Fruit fly (Drosophila melanogaster) whole organism, prepupa: ENCODE measurements around the gene CG5645.

Experiments
- Blimp-1 ChIP-seq: fragments of 200-800 bp; sonication (Bioruptor generic); optimal IDR thresholded peaks from 3 replicates; lab custom pipeline; 2017; ENCODE audit warnings: missing biosample characterization, missing genetic modification characterization, mild to moderate bottlenecking, moderate library complexity, missing genetic modification reagents
- CG10631 ChIP-seq: fragments of 200-800 bp; sonication (Bioruptor generic); optimal IDR thresholded peaks from 2 replicates; lab custom pipeline; 2016; ENCODE audit warnings: missing biosample characterization, missing genetic modification characterization
- CG10669 ChIP-seq: fragments of 200-800 bp; sonication (Bioruptor generic); optimal IDR thresholded peaks from 3 replicates; lab custom pipeline; 2018; ENCODE audit warnings: missing biosample characterization, mild to moderate bottlenecking, missing genetic modification characterization, moderate library complexity
- CG11294 ChIP-seq: fragments of 200-800 bp; sonication (Bioruptor generic); IDR thresholded peaks from 2 replicates; pipeline ENCODE4 v1.3.6; 2022; ENCODE audit warnings: missing biosample characterization, missing genetic modification characterization
- CG11762 ChIP-seq: fragments of 200-800 bp; sonication (Bioruptor generic); optimal IDR thresholded peaks from 3 replicates; lab custom pipeline; 2016; ENCODE audit warnings: missing biosample characterization, missing genetic modification characterization; ENCODE audit not compliant: insufficient read depth
- CG11902 ChIP-seq: fragments of 200-800 bp; sonication (Bioruptor generic); optimal IDR thresholded peaks from 3 replicates; lab custom pipeline; 2016; ENCODE audit warnings: missing biosample characterization, missing genetic modification characterization
- CG15336 ChIP-seq: fragments of 200-800 bp; sonication (Bioruptor generic); IDR thresholded peaks from 2 replicates; pipeline ENCODE4 v1.3.6; 2022; ENCODE audit warnings: missing biosample characterization, missing genetic modification characterization
- CG1621 ChIP-seq: fragments of 200-800 bp; sonication (Bioruptor generic); optimal IDR thresholded peaks from 3 replicates; lab custom pipeline; 2018; ENCODE audit warnings: missing biosample characterization, mild to moderate bottlenecking, missing genetic modification characterization
- CG16779 ChIP-seq: fragments of 200-800 bp; sonication (Bioruptor generic); optimal IDR thresholded peaks from 3 replicates; lab custom pipeline; 2017; ENCODE audit warnings: missing biosample characterization, mild to moderate bottlenecking, missing genetic modification characterization
- CG3032 ChIP-seq: fragments of 200-800 bp; optimal IDR thresholded peaks from 2 replicates; lab custom pipeline; 2019; ENCODE audit warnings: missing biosample characterization, mild to moderate bottlenecking, missing genetic modification characterization, moderate library complexity
- CG31627 ChIP-seq: fragments of 200-800 bp; sonication (Bioruptor generic); optimal IDR thresholded peaks from 3 replicates; lab custom pipeline; 2016; ENCODE audit warnings: missing biosample characterization, missing genetic modification characterization
- CG32006 ChIP-seq: fragments of 200-800 bp; sonication (Bioruptor generic); optimal IDR thresholded peaks from 3 replicates; lab custom pipeline; 2017; ENCODE audit warnings: missing biosample characterization, mild to moderate bottlenecking, missing genetic modification characterization
- CG34406 ChIP-seq: fragments of 200-800 bp; sonication (Bioruptor generic); optimal IDR thresholded peaks from 3 replicates; lab custom pipeline; 2016; ENCODE audit warnings: missing biosample characterization, missing genetic modification characterization
- CG3919 ChIP-seq: fragments of 200-800 bp; sonication (Bioruptor generic); optimal IDR thresholded peaks from 3 replicates; lab custom pipeline; 2016; ENCODE audit warnings: missing biosample characterization, missing genetic modification characterization
- CG4318 ChIP-seq: fragments of 200-800 bp; sonication (Bioruptor generic); optimal IDR thresholded peaks from 3 replicates; lab custom pipeline; 2017; ENCODE audit warnings: missing biosample characterization, mild to moderate bottlenecking, missing genetic modification characterization
- CG6163 ChIP-seq: fragments of 200-800 bp; sonication (Bioruptor generic); IDR thresholded peaks from 3 replicates; pipeline ENCODE4 v1.3.6; 2022; ENCODE audit warnings: missing biosample characterization, missing genetic modification characterization
- CG6792 ChIP-seq: fragments of 200-800 bp; sonication (Bioruptor generic); optimal IDR thresholded peaks from 3 replicates; lab custom pipeline; 2016; ENCODE audit warnings: missing biosample characterization, missing genetic modification characterization
- CG6808 ChIP-seq: fragments of 200-800 bp; sonication (Bioruptor generic); optimal IDR thresholded peaks from 3 replicates; lab custom pipeline; 2017; ENCODE audit warnings: missing biosample characterization, missing genetic modification characterization, mild to moderate bottlenecking, moderate library complexity, missing genetic modification reagents
- CG6854 ChIP-seq: fragments of 200-800 bp; sonication (Bioruptor generic); optimal IDR thresholded peaks from 2 replicates; lab custom pipeline; 2017; ENCODE audit warnings: missing biosample characterization, mild to moderate bottlenecking, missing genetic modification characterization
- CG7368 ChIP-seq: fragments of 200-800 bp; sonication (Bioruptor generic); optimal IDR thresholded peaks from 3 replicates; lab custom pipeline; 2016; ENCODE audit warnings: missing biosample characterization, missing genetic modification characterization
- CG8319 ChIP-seq: fragments of 200-800 bp; sonication (Bioruptor generic); optimal IDR thresholded peaks from 3 replicates; lab custom pipeline; 2016; ENCODE audit warnings: missing biosample characterization, missing genetic modification characterization
- CG8632 ChIP-seq: fragments of 200-800 bp; sonication (Bioruptor generic); optimal IDR thresholded peaks from 3 replicates; lab custom pipeline; 2016; ENCODE audit warnings: missing biosample characterization, missing genetic modification characterization
- CG9139 ChIP-seq: fragments of 200-800 bp; sonication (Bioruptor generic); optimal IDR thresholded peaks from 3 replicates; lab custom pipeline; 2017; ENCODE audit warnings: missing biosample characterization, mild to moderate bottlenecking, missing genetic modification characterization
- Eip75B ChIP-seq: fragments of 200-800 bp; sonication (Bioruptor generic); optimal IDR thresholded peaks from 3 replicates; lab custom pipeline; 2016; ENCODE audit warnings: missing biosample characterization, missing genetic modification characterization
- Eip78C ChIP-seq: fragments of 200-800 bp; sonication (Bioruptor generic); peaks from one replicate; lab custom pipeline; 2016; ENCODE audit warnings: missing biosample characterization, missing genetic modification characterization
- Ets21C ChIP-seq: fragments of 200-800 bp; sonication (Bioruptor generic); optimal IDR thresholded peaks from 3 replicates; lab custom pipeline; 2016; ENCODE audit warnings: missing biosample characterization, missing genetic modification characterization
- Ets96B ChIP-seq: fragments of 200-800 bp; optimal IDR thresholded peaks from 2 replicates; lab custom pipeline; 2019; ENCODE audit warnings: missing biosample characterization, mild to moderate bottlenecking, missing genetic modification characterization, moderate library complexity
- Gug ChIP-seq: fragments of 200-800 bp; sonication (Bioruptor generic); IDR thresholded peaks from 2 replicates; pipeline ENCODE4 v1.3.6; 2022; ENCODE audit warnings: missing biosample characterization, missing genetic modification characterization
- Hr38 ChIP-seq: sonication (Bioruptor generic); optimal IDR thresholded peaks from 2 replicates; lab custom pipeline; 2016; ENCODE audit warnings: missing biosample characterization, missing genetic modification characterization
- Lpt ChIP-seq: fragments of 200-800 bp; sonication (Bioruptor generic); optimal IDR thresholded peaks from 3 replicates; lab custom pipeline; 2016; ENCODE audit warnings: missing biosample characterization, missing genetic modification characterization
- Met ChIP-seq: fragments of 200-800 bp; sonication (Bioruptor generic); optimal IDR thresholded peaks from 3 replicates; lab custom pipeline; 2016; ENCODE audit warnings: missing biosample characterization, missing genetic modification characterization
- OdsH ChIP-seq: fragments of 200-800 bp; sonication (Bioruptor generic); optimal IDR thresholded peaks from 3 replicates; lab custom pipeline; 2016; ENCODE audit warnings: missing biosample characterization, missing genetic modification characterization
- Smox ChIP-seq: fragments of 200-800 bp; sonication (Bioruptor generic); optimal IDR thresholded peaks from 3 replicates; lab custom pipeline; 2016; ENCODE audit warnings: missing biosample characterization, missing genetic modification characterization
- Sox14 ChIP-seq: fragments of 200-800 bp; sonication (Bioruptor generic); optimal IDR thresholded peaks from 3 replicates; lab custom pipeline; 2016; ENCODE audit warnings: missing biosample characterization, missing genetic modification characterization
- Sox15 ChIP-seq: fragments of 200-800 bp; sonication (Bioruptor generic); optimal IDR thresholded peaks from 3 replicates; lab custom pipeline; 2016; ENCODE audit warnings: missing biosample characterization, missing genetic modification characterization
- cyc ChIP-seq: fragments of 200-800 bp; sonication (Bioruptor generic); optimal IDR thresholded peaks from 3 replicates; lab custom pipeline; 2016; ENCODE audit warnings: missing biosample characterization, missing genetic modification characterization
- dac ChIP-seq: fragments of 200-800 bp; sonication (Bioruptor generic); optimal IDR thresholded peaks from 2 replicates; lab custom pipeline; 2017; ENCODE audit warnings: missing biosample characterization, mild to moderate bottlenecking, missing genetic modification characterization
- dsx ChIP-seq: fragments of 200-800 bp; optimal IDR thresholded peaks from 3 replicates; lab custom pipeline; 2019; ENCODE audit warnings: missing biosample characterization, mild to moderate bottlenecking, missing genetic modification characterization, moderate library complexity; ENCODE audit not compliant: poor library complexity, severe bottlenecking
- eg ChIP-seq: fragments of 200-800 bp; sonication (Bioruptor generic); IDR thresholded peaks from 3 replicates; pipeline ENCODE4 v1.3.6; 2022; ENCODE audit warnings: missing biosample characterization, missing genetic modification characterization
- fd85E ChIP-seq: fragments of 200-800 bp; sonication (Bioruptor generic); optimal IDR thresholded peaks from 3 replicates; lab custom pipeline; 2016; ENCODE audit warnings: missing biosample characterization, missing genetic modification characterization
- fkh ChIP-seq: fragments of 200-800 bp; sonication (Bioruptor generic); optimal IDR thresholded peaks from 3 replicates; lab custom pipeline; 2017; ENCODE audit warnings: missing biosample characterization, mild to moderate bottlenecking, missing genetic modification characterization, moderate library complexity
- lz ChIP-seq: fragments of 200-800 bp; sonication (Bioruptor generic); optimal IDR thresholded peaks from 3 replicates; lab custom pipeline; 2016; ENCODE audit warnings: missing biosample characterization, missing genetic modification characterization
- net ChIP-seq: fragments of 200-800 bp; sonication (Bioruptor generic); optimal IDR thresholded peaks from 3 replicates; lab custom pipeline; 2016; ENCODE audit warnings: missing biosample characterization, missing genetic modification characterization
- spab ChIP-seq: fragments of 200-800 bp; sonication (Bioruptor generic); optimal IDR thresholded peaks from 2 replicates; lab custom pipeline; 2017; ENCODE audit warnings: missing biosample characterization, mild to moderate bottlenecking, missing genetic modification characterization, missing genetic modification reagents
- ss ChIP-seq, 2 experiments: fragments of 200-800 bp; sonication (Bioruptor generic); optimal IDR thresholded peaks; 2 replicates in 1 of 2; 3 replicates in 1 of 2; lab custom pipeline; 2017 to 2018; ENCODE audit warnings: mild to moderate bottlenecking in 2 of 2, missing biosample characterization in 2 of 2, missing genetic modification characterization in 2 of 2, moderate library complexity in 1 of 2
- svp ChIP-seq: fragments of 200-800 bp; sonication (Bioruptor generic); peaks from one replicate; lab custom pipeline; 2016; ENCODE audit warnings: missing biosample characterization, missing genetic modification characterization
- topi ChIP-seq: fragments of 200-800 bp; sonication (Bioruptor generic); optimal IDR thresholded peaks from 3 replicates; lab custom pipeline; 2016; ENCODE audit warnings: missing biosample characterization, missing genetic modification characterization
- vri ChIP-seq: fragments of 200-800 bp; sonication (Bioruptor generic); optimal IDR thresholded peaks from 3 replicates; lab custom pipeline; 2016; ENCODE audit warnings: missing biosample characterization, mild to moderate bottlenecking, missing genetic modification characterization

The CG5645 gene

DNA sequence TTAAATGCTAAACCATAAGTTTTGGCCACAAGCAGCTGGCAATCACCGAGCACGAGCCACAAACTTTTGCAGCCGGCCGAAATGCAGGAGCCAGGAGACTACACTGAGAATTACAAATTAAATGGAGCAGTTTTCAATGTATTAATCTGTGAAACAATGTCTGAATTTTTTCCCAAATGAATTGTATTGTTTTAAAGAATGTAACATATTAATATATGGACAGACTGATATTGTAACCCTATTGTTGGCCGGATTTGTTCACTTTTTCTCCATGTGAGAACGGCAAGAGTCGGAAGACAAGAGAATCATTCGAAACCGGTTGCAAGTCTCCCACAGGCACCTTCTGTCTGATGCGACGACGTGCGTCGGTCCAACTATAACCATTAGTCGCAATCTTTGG, 21.4 kb downstream of the CG5645 start (continued):
- TF ChIP-seq Blimp-1 (GFP tag; lab: Kevin White, UChicago) (peak; percentile 79), Gug (GFP tag; lab: Robert Waterston, UW) (peak; percentile 67), dac (GFP tag; lab: Kevin White, UChicago) (peak; percentile 48), CG10669 (GFP tag; lab: Kevin White, UChicago) (peak; percentile 86), CG7368 (GFP tag; lab: Kevin White, UChicago) (peak; percentile 81), CG3032 (tag; lab: Kevin White, UChicago) (peak; percentile 89), dsx (GFP tag; lab: Kevin White, UChicago) (peak; percentile 91), CG6163 (GFP tag; lab: Robert Waterston, UW) (peak; percentile 93)
- TF ChIP-seq, all 60 proteins: peak for 57

- TF ChIP-seq eg (GFP tag; lab: Robert Waterston, UW) (peak; percentile 91), Smox (GFP tag; lab: Kevin White, UChicago) (peak; percentile 81), ss (GFP tag; optimal IDR thresholded peaks at IDR 0.05; lab: Kevin White, UChicago) (peak; percentile 68 to 81), OdsH (GFP tag; lab: Kevin White, UChicago) (peak; percentile 81), Gug (GFP tag; lab: Robert Waterston, UW) (peak; percentile 85), cyc (GFP tag; lab: Kevin White, UChicago) (peak; percentile 86), spab (GFP tag; lab: Kevin White, UChicago) (peak; percentile 68), lz (GFP tag; lab: Kevin White, UChicago) (peak; percentile 79), topi (peak; percentile 85), fd85E (peak; percentile 54), fkh (GFP tag; lab: Kevin White, UChicago) (no peak), CG8632 (GFP tag; lab: Kevin White, UChicago) (peak; percentile 73), CG15336 (GFP tag; lab: Robert Waterston, UW) (peak; percentile 91), CG6163 (GFP tag; lab: Robert Waterston, UW) (peak; percentile 94), CG16779 (tag; lab: Kevin White, UChicago) (peak; percentile 57), CG6854 (GFP tag; lab: Kevin White, UChicago) (peak; percentile 56), Blimp-1 (GFP tag; lab: Kevin White, UChicago) (peak; percentile 52), CG7368 (GFP tag; lab: Kevin White, UChicago) (peak; percentile 81), Met (GFP tag; lab: Kevin White, UChicago) (peak; percentile 87), dac (GFP tag; lab: Kevin White, UChicago) (peak; percentile 60), CG11902 (peak; percentile 72), CG11762 (GFP tag; lab: Kevin White, UChicago) (peak; percentile 70), CG3919 (GFP tag; lab: Kevin White, UChicago) (peak; percentile 90), net (peak; percentile 78), CG34406 (GFP tag; lab: Kevin White, UChicago) (peak; percentile 77), CG11294 (peak; percentile 71), CG10669 (GFP tag; lab: Kevin White, UChicago) (peak; percentile 88), CG31627 (GFP tag; lab: Kevin White, UChicago) (peak; percentile 74), CG1621 (peak; percentile 75), CG9139 (GFP tag; lab: Kevin White, UChicago) (peak; percentile 71), Sox15 (peak; percentile 43), svp (GFP tag; lab: Kevin White, UChicago) (peak; percentile 93), CG4318 (peak; percentile 58), CG8319 (GFP tag; lab: Kevin White, UChicago) (peak; percentile 71), CG6792 (GFP tag; lab: Kevin White, UChicago) (peak; percentile 87), dsx (GFP tag; lab: Kevin White, UChicago) (peak; percentile 88), Lpt (peak; percentile 71), Hr38 (GFP tag; lab: Kevin White, UChicago) (no peak), CG3032 (tag; lab: Kevin White, UChicago) (peak; percentile 82), Eip75B (GFP tag; lab: Kevin White, UChicago) (peak; percentile 85), vri (GFP tag; lab: Kevin White, UChicago) (peak; percentile 64), CG6808 (GFP tag; lab: Kevin White, UChicago) (peak; percentile 82), Ets21C (GFP tag; lab: Kevin White, UChicago) (peak; percentile 70), Ets96B (peak; percentile 86), Eip78C (peak; percentile 92), Sox14 (GFP tag; lab: Kevin White, UChicago) (peak; percentile 80), CG32006 (GFP tag; lab: Kevin White, UChicago) (peak; percentile 83), CG10631 (GFP tag; lab: Kevin White, UChicago) (peak; percentile 82)
These were observed 22.3 kb downstream of the CG5645 start for dm6 chr3L:12114188-12114587.
